Worm (Caenorhabditis elegans): Measurements from ENCODE around the gene F11G11.15.

Gene F11G11.15

ce11 chrII:4904277-4904676 is 29.6 kb downstream of the F11G11.15 start (continued):
- TF ChIP-seq ceh-18 (tag; optimal IDR thresholded peaks at IDR 0.05) (peak; percentile 47), K09A11.1 (tag; optimal IDR thresholded peaks at IDR 0.05; ENCODE audit: insufficient read depth) (no peak), ceh-45 (GFP tag; IDR thresholded peaks at IDR 0.05) (no peak), ceh-14 (tag; optimal IDR thresholded peaks at IDR 0.05) (no peak), pat-9 (tag; optimal IDR thresholded peaks at IDR 0.05) (no peak), C08G9.2 (tag; optimal IDR thresholded peaks at IDR 0.05) (no peak), ceh-31 (tag; optimal IDR thresholded peaks at IDR 0.05) (peak; percentile 64), nfya-1 (tag; optimal IDR thresholded peaks at IDR 0.05) (peak; percentile 87), C38D4.7 (GFP tag; optimal IDR thresholded peaks at IDR 0.05) (no peak), fax-1 (tag; optimal IDR thresholded peaks at IDR 0.05) (no peak), Y22D7AL.16 (tag; optimal IDR thresholded peaks at IDR 0.05) (no peak), unc-3 (GFP tag; conservative IDR thresholded peaks at IDR 0.05) (no peak), unc-3 (tag; optimal IDR thresholded peaks at IDR 0.05) (no peak)

ce11 chrII:4904778-4905177 is 30.1 kb downstream of the F11G11.15 start, which contains the start of gene btbd-10:
Gene btbd-10, plus strand, starts transcription at chrII:4905008.
- TF ChIP-seq fkh-10 (GFP tag; optimal IDR thresholded peaks at IDR 0.05) = no peak
- no peak for TF ChIP-seq unc-55 (GFP tag; optimal IDR thresholded peaks at IDR 0.05)
- no peak for TF ChIP-seq sox-4 (tag; optimal IDR thresholded peaks at IDR 0.05)
- TF ChIP-seq pax-1 (tag; optimal IDR thresholded peaks at IDR 0.05) = no peak
- TF ChIP-seq ref-2 (tag; optimal IDR thresholded peaks at IDR 0.05) = no peak
- no peak for TF ChIP-seq odd-2 (tag; optimal IDR thresholded peaks at IDR 0.05)
- no peak for TF ChIP-seq ceh-6 (GFP tag; optimal IDR thresholded peaks at IDR 0.05)
- no peak for TF ChIP-seq ama-1 (optimal IDR thresholded peaks at IDR 0.05)
- no peak for TF ChIP-seq lim-6 (tag; optimal IDR thresholded peaks at IDR 0.05)
- no peak for TF ChIP-seq nhr-11 (tag; optimal IDR thresholded peaks at IDR 0.05)
- TF ChIP-seq syd-9 (tag; optimal IDR thresholded peaks at IDR 0.05) = no peak
- TF ChIP-seq elt-2 (tag; optimal IDR thresholded peaks at IDR 0.05) = no peak
- TF ChIP-seq pros-1 (tag; optimal IDR thresholded peaks at IDR 0.05) = no peak
- TF ChIP-seq K02D7.2 (tag; optimal IDR thresholded peaks at IDR 0.05) = no peak
- no peak for TF ChIP-seq ceh-24 (tag; optimal IDR thresholded peaks at IDR 0.05)
- no peak for TF ChIP-seq hlh-6 (tag; optimal IDR thresholded peaks at IDR 0.05)
- no peak for TF ChIP-seq che-1 (tag; optimal IDR thresholded peaks at IDR 0.05)

ce11 chrII:4905331-4905730 is 30.7 kb downstream of the F11G11.15 start:
- no peak for TF ChIP-seq fkh-10 (GFP tag; optimal IDR thresholded peaks at IDR 0.05)
- TF ChIP-seq tbx-2 (tag; optimal IDR thresholded peaks at IDR 0.05) = no peak
- no peak for TF ChIP-seq ceh-45 (GFP tag; IDR thresholded peaks at IDR 0.05)
- no peak for TF ChIP-seq hlh-13 (GFP tag; optimal IDR thresholded peaks at IDR 0.05)
- no peak for TF ChIP-seq syd-9 (tag; optimal IDR thresholded peaks at IDR 0.05)
- no peak for TF ChIP-seq ref-2 (tag; optimal IDR thresholded peaks at IDR 0.05)
- no peak for TF ChIP-seq che-1 (tag; optimal IDR thresholded peaks at IDR 0.05)
- TF ChIP-seq elt-2 (tag; optimal IDR thresholded peaks at IDR 0.05) = no peak
- no peak for TF ChIP-seq tbx-7 (tag; optimal IDR thresholded peaks at IDR 0.05)
- TF ChIP-seq pha-2 (tag; optimal IDR thresholded peaks at IDR 0.05) = no peak
- no peak for TF ChIP-seq dmd-4 (tag; optimal IDR thresholded peaks at IDR 0.05; ENCODE audit: borderline replicate concordance)
- no peak for TF ChIP-seq madf-2 (tag; optimal IDR thresholded peaks at IDR 0.05)
- no peak for TF ChIP-seq nhr-232 (tag; optimal IDR thresholded peaks at IDR 0.05)

- TF ChIP-seq pros-1 (tag; optimal IDR thresholded peaks at IDR 0.05) (no peak), lin-11 (tag; optimal IDR thresholded peaks at IDR 0.05) (no peak), hlh-6 (tag; optimal IDR thresholded peaks at IDR 0.05) (no peak), fkh-10 (GFP tag; optimal IDR thresholded peaks at IDR 0.05) (no peak), ets-4 (tag; optimal IDR thresholded peaks at IDR 0.05) (no peak), sdc-2 (tag; optimal IDR thresholded peaks at IDR 0.05) (no peak), nfya-1 (tag; optimal IDR thresholded peaks at IDR 0.05) (no peak), unc-55 (GFP tag; optimal IDR thresholded peaks at IDR 0.05) (no peak), ceh-2 (tag; optimal IDR thresholded peaks at IDR 0.05) (no peak)
These were observed 31.2 kb downstream of the F11G11.15 start for ce11 chrII:4905883-4906282.
